Worm (Caenorhabditis elegans) whole organism, L4 larva: ENCODE data around the gene T09A5.15.
A peak's percentile ranks its signal among the peaks of the same experiment; 100 is the strongest.

Experiments used
- F26F4.8 ChIP-seq: fragments of 200-800 bp; sonication (Bioruptor generic); conservative IDR thresholded peaks from 2 replicates; pipeline ENCODE4 v1.3.6; 2022; ENCODE audit warnings: missing genetic modification characterization, missing compliant biosample characterization
- F44E2.7 ChIP-seq: fragments of 200-800 bp; sonication (Bioruptor generic); IDR thresholded peaks from 2 replicates; pipeline ENCODE4 v2.1.2; 2022; ENCODE audit warnings: missing genetic modification characterization, missing compliant biosample characterization
- R02D3.7 ChIP-seq: fragments of 150-350 bp; sonication (generic microtip); optimal IDR thresholded peaks from 3 replicates; lab custom pipeline; 2014; ENCODE audit warnings: missing biosample characterization, missing genetic modification characterization
- T20F7.1 ChIP-seq: fragments of 200-800 bp; sonication (Bioruptor generic); optimal IDR thresholded peaks from 2 replicates; lab custom pipeline; 2018; ENCODE audit warnings: mild to moderate bottlenecking, missing genetic modification characterization, missing compliant biosample characterization
- Y48G9A.11 ChIP-seq: fragments of 200-800 bp; sonication (Bioruptor generic); IDR thresholded peaks from 2 replicates; pipeline ENCODE4 v1.3.6; 2022; ENCODE audit warnings: missing genetic modification reagents, missing genetic modification characterization, missing compliant biosample characterization
- Y5F2A.4 ChIP-seq: fragments of 200-800 bp; sonication (Bioruptor generic); optimal IDR thresholded peaks from 2 replicates; lab custom pipeline; 2018; ENCODE audit warnings: mild to moderate bottlenecking, missing genetic modification characterization, missing compliant biosample characterization
- ZK337.2 ChIP-seq: fragments of 200-800 bp; sonication (Bioruptor generic); IDR thresholded peaks from 2 replicates; pipeline ENCODE4 v1.3.6; 2022; ENCODE audit warnings: missing genetic modification reagents, missing genetic modification characterization, missing compliant biosample characterization
- aha-1 ChIP-seq: fragments of 150-350 bp; peaks from one replicate; lab custom pipeline; 2014; ENCODE audit warnings: missing biosample characterization, missing genetic modification characterization
- aly-2 ChIP-seq: sonication (generic microtip); optimal IDR thresholded peaks from 2 replicates; lab custom pipeline; 2018; ENCODE audit warnings: missing biosample characterization, missing genetic modification characterization
- ama-1 ChIP-seq: fragments of 150-350 bp; optimal IDR thresholded peaks from 2 replicates; lab custom pipeline; 2014; ENCODE audit warnings: inconsistent platforms, mixed read lengths
- arid-1 ChIP-seq: fragments of 200-800 bp; sonication (Bioruptor generic); conservative IDR thresholded peaks from 2 replicates; pipeline ENCODE4 v1.3.6; 2022; ENCODE audit warnings: missing genetic modification reagents, missing genetic modification characterization, missing compliant biosample characterization
- ceh-20 ChIP-seq: fragments of 200-800 bp; sonication (Bioruptor generic); IDR thresholded peaks from 2 replicates; pipeline ENCODE4 v1.3.6; 2022; ENCODE audit warnings: missing genetic modification reagents, missing genetic modification characterization, missing compliant biosample characterization
- ceh-44 ChIP-seq: fragments of 200-800 bp; sonication (Bioruptor generic); IDR thresholded peaks from 2 replicates; pipeline ENCODE4 v1.3.6; 2022; ENCODE audit warnings: missing genetic modification reagents, missing genetic modification characterization, missing compliant biosample characterization
- ceh-62 ChIP-seq: sonication (generic microtip); optimal IDR thresholded peaks from 2 replicates; lab custom pipeline; 2017; ENCODE audit warnings: missing biosample characterization, missing genetic modification characterization
- ces-1 ChIP-seq: fragments of 150-350 bp; sonication (generic microtip); optimal IDR thresholded peaks from 4 replicates; lab custom pipeline; 2014; ENCODE audit warnings: missing biosample characterization, missing genetic modification reagents, missing genetic modification characterization
- daf-19 ChIP-seq: fragments of 200-800 bp; sonication (Bioruptor generic); conservative IDR thresholded peaks from 2 replicates; pipeline ENCODE4 v1.3.6; 2022; ENCODE audit warnings: missing genetic modification characterization, missing compliant biosample characterization
- daf-8 ChIP-seq: fragments of 200-800 bp; sonication (Bioruptor generic); IDR thresholded peaks from 2 replicates; pipeline ENCODE4 v1.3.6; 2022; ENCODE audit warnings: missing genetic modification characterization, missing compliant biosample characterization
- dmd-6 ChIP-seq: fragments of 200-800 bp; sonication (Bioruptor generic); IDR thresholded peaks from 2 replicates; pipeline ENCODE4 v1.3.6; 2022; ENCODE audit warnings: missing genetic modification reagents, missing genetic modification characterization, missing compliant biosample characterization
- dmd-8 ChIP-seq: fragments of 200-800 bp; sonication (Bioruptor generic); IDR thresholded peaks from 2 replicates; pipeline ENCODE4 v1.3.6; 2022; ENCODE audit warnings: missing genetic modification characterization, missing compliant biosample characterization
- dmd-9 ChIP-seq: fragments of 200-800 bp; sonication (Bioruptor generic); IDR thresholded peaks from 2 replicates; pipeline ENCODE4 v1.3.6; 2022; ENCODE audit warnings: missing genetic modification reagents, missing genetic modification characterization, missing compliant biosample characterization
- duxl-1 ChIP-seq: sonication (generic microtip); optimal IDR thresholded peaks from 2 replicates; lab custom pipeline; 2016; ENCODE audit warnings: mild to moderate bottlenecking, missing genetic modification characterization, moderate library complexity, missing compliant biosample characterization; ENCODE audit not compliant: poor library complexity
- dve-1 ChIP-seq: sonication (generic microtip); optimal IDR thresholded peaks from 2 replicates; lab custom pipeline; 2017; ENCODE audit warnings: antibody characterized with exemption, mild to moderate bottlenecking, missing genetic modification characterization, missing compliant biosample characterization; ENCODE audit not compliant: insufficient read depth
- fkh-10 ChIP-seq: fragments of 150-350 bp; optimal IDR thresholded peaks from 2 replicates; lab custom pipeline; 2014; ENCODE audit warnings: missing biosample characterization, missing genetic modification reagents, missing genetic modification characterization
- fos-1 ChIP-seq: fragments of 150-350 bp; optimal IDR thresholded peaks from 2 replicates; lab custom pipeline; 2014; ENCODE audit warnings: missing biosample characterization, missing genetic modification characterization
- hlh-11 ChIP-seq: fragments of 200-800 bp; sonication (Bioruptor generic); optimal IDR thresholded peaks from 2 replicates; lab custom pipeline; 2018; ENCODE audit warnings: mild to moderate bottlenecking, missing genetic modification characterization, missing compliant biosample characterization
- hlh-30 ChIP-seq: sonication (generic microtip); optimal IDR thresholded peaks from 2 replicates; lab custom pipeline; 2017; ENCODE audit warnings: antibody characterized with exemption, mild to moderate bottlenecking, missing genetic modification characterization, missing compliant biosample characterization; ENCODE audit not compliant: insufficient read depth
- lim-7 ChIP-seq: fragments of 200-800 bp; sonication (Bioruptor generic); IDR thresholded peaks from 2 replicates; pipeline ENCODE4 v1.3.6; 2022; ENCODE audit warnings: missing genetic modification characterization, missing compliant biosample characterization
- lin-13 ChIP-seq: fragments of 150-350 bp; optimal IDR thresholded peaks from 2 replicates; lab custom pipeline; 2014; ENCODE audit warnings: missing biosample characterization, missing genetic modification reagents, missing genetic modification characterization
- lin-29 ChIP-seq: fragments of 200-800 bp; sonication (Bioruptor generic); IDR thresholded peaks from 2 replicates; pipeline ENCODE4 v1.3.6; 2022; ENCODE audit warnings: missing genetic modification reagents, missing genetic modification characterization, missing compliant biosample characterization
- lin-39 ChIP-seq: fragments of 150-350 bp; optimal IDR thresholded peaks from 2 replicates; lab custom pipeline; 2014; ENCODE audit warnings: missing biosample characterization, missing genetic modification reagents, missing genetic modification characterization
- lsy-2 ChIP-seq, 2 experiments: fragments of 150-350 bp in 1 of 2; sonication (generic microtip) in 1 of 2; optimal IDR thresholded peaks; 2 replicates each; lab custom pipeline; 2014 to 2017; ENCODE audit warnings: missing biosample characterization in 2 of 2, missing genetic modification characterization in 2 of 2
- madf-5 ChIP-seq, 2 experiments: fragments of 200-800 bp; sonication (Bioruptor generic); IDR thresholded peaks; 2 replicates each; pipeline ENCODE4 v1.3.6; 2022; ENCODE audit warnings: missing compliant biosample characterization in 2 of 2, missing genetic modification characterization in 2 of 2
- mdl-1 ChIP-seq, 2 experiments: fragments of 150-350 bp in 1 of 2; sonication (generic microtip) in 1 of 2; optimal IDR thresholded peaks; 2 replicates each; lab custom pipeline; 2014 to 2017; ENCODE audit warnings: missing biosample characterization in 2 of 2, missing genetic modification characterization in 2 of 2
- mdt-29 ChIP-seq: fragments of 200-800 bp; sonication (Bioruptor generic); IDR thresholded peaks from 2 replicates; pipeline ENCODE4 v1.3.6; 2022; ENCODE audit warnings: missing genetic modification reagents, missing genetic modification characterization, missing compliant biosample characterization
- mep-1 ChIP-seq: fragments of 150-350 bp; sonication (generic microtip); optimal IDR thresholded peaks from 3 replicates; lab custom pipeline; 2014; ENCODE audit warnings: missing biosample characterization, missing genetic modification characterization
- mes-2 ChIP-seq: sonication (generic microtip); optimal IDR thresholded peaks from 2 replicates; lab custom pipeline; 2016; ENCODE audit warnings: missing genotype, mild to moderate bottlenecking, missing genetic modification characterization, missing compliant biosample characterization; ENCODE audit not compliant: poor library complexity, severe bottlenecking
- nhr-10 ChIP-seq: fragments of 150-350 bp; optimal IDR thresholded peaks from 2 replicates; lab custom pipeline; 2014; ENCODE audit warnings: missing biosample characterization, missing genetic modification characterization
- nhr-11 ChIP-seq: fragments of 150-350 bp; optimal IDR thresholded peaks from 2 replicates; lab custom pipeline; 2014; ENCODE audit warnings: missing biosample characterization, missing genetic modification characterization
- nhr-25 ChIP-seq: sonication (generic microtip); optimal IDR thresholded peaks from 2 replicates; lab custom pipeline; 2017; ENCODE audit warnings: missing genetic modification characterization, mild to moderate bottlenecking, missing compliant biosample characterization, antibody characterized with exemption, moderate library complexity, borderline replicate concordance; ENCODE audit not compliant: insufficient read depth
- nhr-77 ChIP-seq: fragments of 150-350 bp; optimal IDR thresholded peaks from 2 replicates; lab custom pipeline; 2014; ENCODE audit warnings: missing biosample characterization, missing genetic modification characterization
- pha-4 ChIP-seq, 2 experiments: fragments of 150-350 bp in 1 of 2; fragments of 200-800 bp in 1 of 2; sonication (Bioruptor generic) in 1 of 2; IDR thresholded peaks in 1 of 2; optimal IDR thresholded peaks in 1 of 2; 2 replicates each; pipeline versions ENCODE4 v1.3.6 to Lab custom; 2014 to 2022; ENCODE audit warnings: missing genetic modification characterization in 2 of 2, missing genetic modification reagents in 2 of 2, missing biosample characterization in 1 of 2, missing compliant biosample characterization in 1 of 2
- pqm-1 ChIP-seq: sonication (generic microtip); optimal IDR thresholded peaks from 2 replicates; lab custom pipeline; 2017; ENCODE audit warnings: missing biosample characterization, missing genetic modification characterization
- sdz-12 ChIP-seq: fragments of 200-800 bp; sonication (Bioruptor generic); optimal IDR thresholded peaks from 2 replicates; lab custom pipeline; 2018; ENCODE audit warnings: mild to moderate bottlenecking, missing genetic modification characterization, missing compliant biosample characterization
- set-16 ChIP-seq: fragments of 200-800 bp; sonication (Bioruptor generic); IDR thresholded peaks from 2 replicates; pipeline ENCODE4 v1.3.6; 2022; ENCODE audit warnings: missing genetic modification reagents, missing genetic modification characterization, missing compliant biosample characterization
- spr-1 ChIP-seq: sonication (generic microtip); optimal IDR thresholded peaks from 2 replicates; lab custom pipeline; 2016; ENCODE audit warnings: mild to moderate bottlenecking, missing genetic modification characterization, missing compliant biosample characterization
- spr-3 ChIP-seq: fragments of 200-800 bp; sonication (Bioruptor generic); optimal IDR thresholded peaks from 2 replicates; lab custom pipeline; 2018; ENCODE audit warnings: mild to moderate bottlenecking, missing genetic modification characterization, missing compliant biosample characterization
- tra-1 ChIP-seq: fragments of 200-800 bp; sonication (Bioruptor generic); IDR thresholded peaks from 2 replicates; pipeline ENCODE4 v1.3.6; 2022; ENCODE audit warnings: missing genetic modification reagents, missing genetic modification characterization, missing compliant biosample characterization
- unc-39 ChIP-seq: sonication (generic microtip); optimal IDR thresholded peaks from 2 replicates; lab custom pipeline; 2017; ENCODE audit warnings: missing biosample characterization, missing genetic modification characterization
- vab-7 ChIP-seq: fragments of 200-800 bp; sonication (Bioruptor generic); IDR thresholded peaks from 2 replicates; pipeline ENCODE4 v1.3.6; 2022; ENCODE audit warnings: missing genetic modification reagents, missing genetic modification characterization, missing compliant biosample characterization
- zag-1 ChIP-seq: fragments of 150-350 bp; optimal IDR thresholded peaks from 2 replicates; lab custom pipeline; 2014; ENCODE audit warnings: missing biosample characterization, missing genetic modification characterization

The T09A5.15 gene

ce11 chrII:7870632-7871031 is 12.9 kb downstream of the T09A5.15 start (continued):
- TF ChIP-seq ceh-20 (GFP tag; lab: Robert Waterston, UW) (no peak), pqm-1 (tag; lab: Kevin White, UChicago) (no peak), F26F4.8 (no peak), aha-1 (tag; lab: Kevin White, UChicago) (peak; percentile 84), Y48G9A.11 (GFP tag; lab: Robert Waterston, UW) (no peak), dmd-8 (no peak), lsy-2 (tag; optimal IDR thresholded peaks at IDR 0.05; lab: Kevin White, UChicago) (peak; percentile 76 to 98), mep-1 (tag; lab: Kevin White, UChicago) (peak; percentile 46), Y5F2A.4 (GFP tag; lab: Kevin White, UChicago) (no peak), daf-19 (no peak), lin-29 (GFP tag; lab: Robert Waterston, UW) (no peak), mes-2 (peak; percentile 54), lim-7 (no peak), dmd-6 (GFP tag; lab: Robert Waterston, UW) (peak; percentile 27; the same call in 1 of the 2 replicates), mdt-29 (GFP tag; lab: Robert Waterston, UW) (no peak), nhr-25 (no peak), dmd-9 (GFP tag; lab: Robert Waterston, UW) (no peak), fos-1 (tag; lab: Kevin White, UChicago) (no peak), aly-2 (no peak), mdl-1 (tag; optimal IDR thresholded peaks at IDR 0.05; lab: Kevin White, UChicago) (no peak), madf-5 (GFP tag; IDR thresholded peaks at IDR 0.05; lab: Robert Waterston, UW) (no peak), nhr-10 (no peak), nhr-11 (peak; percentile 1), vab-7 (GFP tag; lab: Robert Waterston, UW) (no peak), fkh-10 (GFP tag; lab: Kevin White, UChicago) (no peak), sdz-12 (GFP tag; lab: Kevin White, UChicago) (no peak), ZK337.2 (GFP tag; lab: Robert Waterston, UW) (no peak), nhr-77 (tag; lab: Kevin White, UChicago) (no peak), ama-1 (lab: Kevin White, UChicago) (peak; percentile 32), ces-1 (GFP tag; lab: Kevin White, UChicago) (no peak), tra-1 (GFP tag; lab: Robert Waterston, UW) (no peak), duxl-1 (tag; lab: Kevin White, UChicago) (no peak), hlh-11 (tag; lab: Kevin White, UChicago) (peak; percentile 22), F44E2.7 (GFP tag; lab: Robert Waterston, UW) (no peak), arid-1 (GFP tag; lab: Robert Waterston, UW) (no peak), spr-1 (tag; lab: Kevin White, UChicago) (no peak), unc-39 (tag; lab: Kevin White, UChicago) (no peak), dve-1 (peak; percentile 6), zag-1 (tag; lab: Kevin White, UChicago) (no peak), lin-13 (peak; percentile 20), lin-39 (tag; lab: Kevin White, UChicago) (no peak), daf-8 (no peak), T20F7.1 (GFP tag; lab: Kevin White, UChicago) (peak; percentile 78), set-16 (GFP tag; lab: Robert Waterston, UW) (no peak), spr-3 (GFP tag; lab: Kevin White, UChicago) (no peak), pha-4 (GFP tag; IDR thresholded peaks at IDR 0.05; lab: Robert Waterston, UW) (no peak), pha-4 (tag; optimal IDR thresholded peaks at IDR 0.05; lab: Kevin White, UChicago) (no peak), hlh-30 (tag; lab: Kevin White, UChicago) (peak; percentile 71), R02D3.7 (no peak), ceh-62 (tag; lab: Kevin White, UChicago) (no peak), ceh-44 (GFP tag; lab: Robert Waterston, UW) (no peak)
